Fruit fly (Drosophila melanogaster) whole organism, embryonic: ENCODE measurements around the gene mRpL17.

ENCODE experiments used
- Awh ChIP-seq: fragments of 200-800 bp; sonication (Bioruptor generic); IDR thresholded peaks from 2 replicates; pipeline ENCODE4, ENCODE4 v1.3.6; 2022; ENCODE audit warnings: missing biosample characterization, missing genetic modification characterization
- BEAF-32 ChIP-seq: fragments of 200-800 bp; sonication (Bioruptor generic); optimal IDR thresholded peaks from 3 replicates; lab custom pipeline; 2017; ENCODE audit warnings: missing biosample characterization, missing genetic modification characterization, mild to moderate bottlenecking, moderate library complexity, missing genetic modification reagents
- Bgb ChIP-seq: fragments of 200-800 bp; sonication (Bioruptor generic); IDR thresholded peaks from 2 replicates; pipeline ENCODE4 v1.3.6; 2022; ENCODE audit warnings: missing biosample characterization, missing genetic modification characterization; ENCODE audit not compliant: partially characterized antibody
- CG10209 ChIP-seq: fragments of 200-800 bp; sonication (Bioruptor generic); optimal IDR thresholded peaks from 3 replicates; lab custom pipeline; 2017; ENCODE audit warnings: missing biosample characterization, mild to moderate bottlenecking, missing genetic modification characterization, missing genetic modification reagents
- CG12769 ChIP-seq: fragments of 200-800 bp; sonication (Bioruptor generic); optimal IDR thresholded peaks from 2 replicates; lab custom pipeline; 2019; ENCODE audit warnings: missing biosample characterization, mild to moderate bottlenecking, missing genetic modification characterization, moderate library complexity
- CG14014 ChIP-seq: fragments of 200-800 bp; sonication (Bioruptor generic); IDR thresholded peaks from 2 replicates; pipeline ENCODE4 v1.3.6; 2022; ENCODE audit warnings: missing biosample characterization, missing genetic modification characterization
- CG17568 ChIP-seq: fragments of 200-800 bp; sonication (Bioruptor generic); optimal IDR thresholded peaks from 2 replicates; lab custom pipeline; 2018; ENCODE audit warnings: missing biosample characterization, mild to moderate bottlenecking, missing genetic modification characterization, moderate library complexity
- CG17829 ChIP-seq: fragments of 200-800 bp; optimal IDR thresholded peaks from 2 replicates; lab custom pipeline; 2019; ENCODE audit warnings: missing biosample characterization, mild to moderate bottlenecking, missing genetic modification characterization, moderate library complexity
- CG2116 ChIP-seq: fragments of 200-800 bp; sonication (Bioruptor generic); optimal IDR thresholded peaks from 3 replicates; lab custom pipeline; 2018; ENCODE audit warnings: missing biosample characterization, mild to moderate bottlenecking, missing genetic modification characterization
- CG2712 ChIP-seq: fragments of 200-800 bp; optimal IDR thresholded peaks from 3 replicates; lab custom pipeline; 2019; ENCODE audit warnings: missing biosample characterization, mild to moderate bottlenecking, missing genetic modification characterization, moderate library complexity
- CG3281 ChIP-seq: fragments of 200-800 bp; sonication (Bioruptor generic); optimal IDR thresholded peaks from 3 replicates; lab custom pipeline; 2017; ENCODE audit warnings: missing biosample characterization, mild to moderate bottlenecking, missing genetic modification characterization
- CG34376 ChIP-seq: fragments of 200-800 bp; sonication (Bioruptor generic); optimal IDR thresholded peaks from 2 replicates; lab custom pipeline; 2018; ENCODE audit warnings: missing biosample characterization, mild to moderate bottlenecking, missing genetic modification characterization
- CG3847 ChIP-seq: fragments of 200-800 bp; sonication (Bioruptor generic); IDR thresholded peaks from 2 replicates; pipeline ENCODE4 v1.3.6; 2022; ENCODE audit warnings: missing biosample characterization, missing genetic modification characterization
- CG4424 ChIP-seq: fragments of 200-800 bp; sonication (Bioruptor generic); optimal IDR thresholded peaks from 3 replicates; lab custom pipeline; 2016; ENCODE audit warnings: missing biosample characterization, missing genetic modification characterization
- CG6683 ChIP-seq: fragments of 200-800 bp; sonication (Bioruptor generic); optimal IDR thresholded peaks from 2 replicates; lab custom pipeline; 2017; ENCODE audit warnings: missing biosample characterization, mild to moderate bottlenecking, missing genetic modification characterization, missing genetic modification reagents
- CG7987 ChIP-seq: fragments of 200-800 bp; sonication (Bioruptor generic); optimal IDR thresholded peaks from 2 replicates; lab custom pipeline; 2018; ENCODE audit warnings: missing biosample characterization, mild to moderate bottlenecking, missing genetic modification characterization, moderate library complexity
- CG8944 ChIP-seq: fragments of 200-800 bp; sonication (Bioruptor generic); optimal IDR thresholded peaks from 3 replicates; lab custom pipeline; 2016; ENCODE audit warnings: missing biosample characterization, missing genetic modification characterization
- Dbx ChIP-seq: fragments of 200-800 bp; sonication (Bioruptor generic); IDR thresholded peaks from 3 replicates; pipeline ENCODE4 v1.3.6; 2022; ENCODE audit warnings: missing biosample characterization, missing genetic modification characterization
- Dfd ChIP-seq, 2 experiments: fragments of >200 bp; optimal IDR thresholded peaks; 2 replicates each; lab custom pipeline; 2017; ENCODE audit warnings: missing biosample characterization in 2 of 2, missing genetic modification characterization in 2 of 2
- Dp ChIP-seq: fragments of 200-800 bp; sonication (Bioruptor generic); optimal IDR thresholded peaks from 2 replicates; lab custom pipeline; 2018; ENCODE audit warnings: missing biosample characterization, mild to moderate bottlenecking, missing genetic modification characterization, moderate library complexity
- Elba2 ChIP-seq: fragments of 200-800 bp; sonication (Bioruptor generic); optimal IDR thresholded peaks from 3 replicates; lab custom pipeline; 2016; ENCODE audit warnings: missing biosample characterization, missing genetic modification characterization
- Fer3 ChIP-seq: fragments of 200-800 bp; sonication (Bioruptor generic); optimal IDR thresholded peaks from 2 replicates; lab custom pipeline; 2018; ENCODE audit warnings: missing biosample characterization, mild to moderate bottlenecking, missing genetic modification characterization, moderate library complexity
- HHEX ChIP-seq: fragments of 200-800 bp; sonication (Bioruptor generic); optimal IDR thresholded peaks from 3 replicates; lab custom pipeline; 2017; ENCODE audit warnings: missing biosample characterization, mild to moderate bottlenecking, missing genetic modification characterization, missing genetic modification reagents
- HLH4C ChIP-seq: fragments of 200-800 bp; sonication (Bioruptor generic); IDR thresholded peaks from 3 replicates; pipeline ENCODE4 v1.3.6; 2022; ENCODE audit warnings: missing biosample characterization, missing genetic modification characterization; ENCODE audit not compliant: partially characterized antibody
- Myb ChIP-seq: fragments of 200-800 bp; sonication (Bioruptor generic); optimal IDR thresholded peaks from 2 replicates; lab custom pipeline; 2016; ENCODE audit warnings: missing biosample characterization, missing genetic modification characterization
- Opbp ChIP-seq: fragments of 200-800 bp; sonication (Bioruptor generic); IDR thresholded peaks from 3 replicates; pipeline ENCODE4 v1.3.6; 2022; ENCODE audit warnings: missing biosample characterization, missing genetic modification characterization; ENCODE audit not compliant: partially characterized antibody
- Pdp1 ChIP-seq, 2 experiments: fragments of 200-800 bp; sonication (Bioruptor generic); optimal IDR thresholded peaks; 3 replicates each; lab custom pipeline; 2016; ENCODE audit warnings: missing biosample characterization in 2 of 2, missing genetic modification characterization in 2 of 2, mild to moderate bottlenecking in 1 of 2, moderate library complexity in 1 of 2
- Side ChIP-seq: fragments of 200-800 bp; sonication (Bioruptor generic); optimal IDR thresholded peaks from 2 replicates; lab custom pipeline; 2016; ENCODE audit warnings: missing biosample characterization, missing genetic modification characterization
- Six4 ChIP-seq: fragments of 200-800 bp; sonication (Bioruptor generic); optimal IDR thresholded peaks from 2 replicates; lab custom pipeline; 2016; ENCODE audit warnings: missing biosample characterization, missing genetic modification characterization
- Xrp1 ChIP-seq: fragments of 200-800 bp; sonication (Bioruptor generic); IDR thresholded peaks from 2 replicates; pipeline ENCODE4 v1.3.6; 2022; ENCODE audit warnings: missing biosample characterization, missing genetic modification characterization
- al ChIP-seq: fragments of 200-800 bp; sonication (Bioruptor generic); IDR thresholded peaks from 2 replicates; pipeline ENCODE4 v1.3.6; 2022; ENCODE audit warnings: missing biosample characterization, missing genetic modification characterization
- bab2 ChIP-seq: fragments of 200-800 bp; sonication (Bioruptor generic); optimal IDR thresholded peaks from 2 replicates; lab custom pipeline; 2016; ENCODE audit warnings: missing biosample characterization, missing genetic modification characterization
- chif ChIP-seq, 2 experiments: fragments of 200-800 bp; sonication (Bioruptor generic); optimal IDR thresholded peaks; 3 replicates each; lab custom pipeline; 2016; ENCODE audit warnings: missing biosample characterization in 2 of 2, missing genetic modification characterization in 2 of 2
- dati ChIP-seq: fragments of 200-800 bp; sonication (Bioruptor generic); IDR thresholded peaks from 2 replicates; pipeline ENCODE4 v1.3.6; 2022; ENCODE audit warnings: missing biosample characterization, missing genetic modification characterization
- fru ChIP-seq: fragments of >200 bp; optimal IDR thresholded peaks from 2 replicates; lab custom pipeline; 2017
- gem ChIP-seq: fragments of 200-800 bp; sonication (Bioruptor generic); optimal IDR thresholded peaks from 2 replicates; lab custom pipeline; 2019; ENCODE audit warnings: missing biosample characterization, mild to moderate bottlenecking, missing genetic modification characterization, moderate library complexity
- grau ChIP-seq: fragments of 200-800 bp; optimal IDR thresholded peaks from 3 replicates; lab custom pipeline; 2019; ENCODE audit warnings: missing biosample characterization, mild to moderate bottlenecking, missing genetic modification characterization, moderate library complexity
- gro ChIP-seq: fragments of 200-800 bp; sonication (Bioruptor generic); optimal IDR thresholded peaks from 2 replicates; lab custom pipeline; 2016; ENCODE audit warnings: missing biosample characterization, missing genetic modification characterization
- hkb ChIP-seq, 2 experiments: fragments of 200-800 bp in 1 of 2; fragments of >200 bp in 1 of 2; sonication (Bioruptor generic) in 1 of 2; IDR thresholded peaks in 1 of 2; optimal IDR thresholded peaks in 1 of 2; 2 replicates each; pipeline versions ENCODE4 v1.3.6 to Lab custom; 2017 to 2022; ENCODE audit warnings: missing biosample characterization in 1 of 2, missing genetic modification characterization in 1 of 2
- pho ChIP-seq: fragments of 200-800 bp; sonication (Bioruptor generic); optimal IDR thresholded peaks from 2 replicates; lab custom pipeline; 2016; ENCODE audit warnings: missing biosample characterization, missing genetic modification characterization
- prd ChIP-seq, 3 experiments: fragments of >200 bp in 2 of 3; fragments of 200-800 bp in 1 of 3; sonication (Bioruptor generic) in 1 of 3; optimal IDR thresholded peaks in 2 of 3; IDR thresholded peaks in 1 of 3; 2 replicates in 2 of 3; 3 replicates in 1 of 3; pipeline versions ENCODE4 v1.3.6 to Lab custom; 2017 to 2022; ENCODE audit warnings: missing biosample characterization in 1 of 3, missing genetic modification characterization in 1 of 3
- sens-2 ChIP-seq: fragments of 200-800 bp; sonication (Bioruptor generic); IDR thresholded peaks from 2 replicates; pipeline ENCODE4 v1.3.6; 2022; ENCODE audit warnings: missing biosample characterization, missing genetic modification characterization
- slou ChIP-seq: fragments of 200-800 bp; sonication (Bioruptor generic); optimal IDR thresholded peaks from 3 replicates; lab custom pipeline; 2016; ENCODE audit warnings: missing biosample characterization, missing genetic modification characterization
- so ChIP-seq: fragments of 200-800 bp; sonication (Bioruptor generic); IDR thresholded peaks from 3 replicates; pipeline ENCODE4 v1.3.6; 2022; ENCODE audit warnings: missing biosample characterization, missing genetic modification characterization
- sqz ChIP-seq: fragments of 200-800 bp; sonication (Bioruptor generic); optimal IDR thresholded peaks from 3 replicates; lab custom pipeline; 2018; ENCODE audit warnings: missing biosample characterization, mild to moderate bottlenecking, missing genetic modification characterization
- tio ChIP-seq: fragments of 200-800 bp; sonication (Bioruptor generic); optimal IDR thresholded peaks from 2 replicates; lab custom pipeline; 2017; ENCODE audit warnings: missing biosample characterization, missing genetic modification characterization, inconsistent platforms
- unc-4 ChIP-seq: fragments of 200-800 bp; sonication (Bioruptor generic); IDR thresholded peaks from 2 replicates; pipeline ENCODE4 v1.3.6; 2022; ENCODE audit warnings: missing biosample characterization, missing genetic modification characterization; ENCODE audit not compliant: partially characterized antibody
- vvl ChIP-seq: fragments of 200-800 bp; sonication (Bioruptor generic); IDR thresholded peaks from 2 replicates; pipeline ENCODE4 v1.3.6; 2022; ENCODE audit warnings: missing biosample characterization, missing genetic modification characterization
- yki ChIP-seq: fragments of >200 bp; optimal IDR thresholded peaks from 3 replicates; lab custom pipeline; 2018

mRpL17 gene

dm6 chr3L:292146-292776 is 27.7 kb downstream of the mRpL17 start (continued):
- TF ChIP-seq CG12769 (tag; lab: Kevin White, UChicago) (peak; percentile 86), CG2712 (tag; lab: Kevin White, UChicago) (peak; percentile 38), slou (no peak), Dfd (GFP tag; optimal IDR thresholded peaks at IDR 0.05; lab: Kevin White, UChicago) (no peak), CG2116 (GFP tag; lab: Kevin White, UChicago) (peak; percentile 56), HLH4C (GFP tag; lab: Robert Waterston, UW) (0 out of 3 replicates have a peak, but pooled peaks have one; percentile 7), CG10209 (GFP tag; lab: Kevin White, UChicago) (peak; percentile 10), hkb (optimal IDR thresholded peaks at IDR 0.05; lab: Kevin White, UChicago) (no peak), hkb (GFP tag; IDR thresholded peaks at IDR 0.05; lab: Robert Waterston, UW) (no peak), Dp (GFP tag; lab: Kevin White, UChicago) (peak; percentile 93), grau (no peak), CG17829 (tag; lab: Kevin White, UChicago) (peak; percentile 9), Elba2 (GFP tag; lab: Kevin White, UChicago) (peak; percentile 59), gem (no peak), CG6683 (peak; percentile 18), dati (GFP tag; lab: Robert Waterston, UW) (no peak), vvl (GFP tag; lab: Robert Waterston, UW) (peak; percentile 54), fru (no peak), Side (GFP tag; lab: Kevin White, UChicago) (peak; percentile 3), BEAF-32 (GFP tag; lab: Kevin White, UChicago) (peak; percentile 47), CG8944 (GFP tag; lab: Kevin White, UChicago) (no peak), tio (no peak), chif (GFP tag; optimal IDR thresholded peaks at IDR 0.05; lab: Kevin White, UChicago) (peak in 1 of 2 experiments; percentile 21), CG3847 (GFP tag; lab: Robert Waterston, UW) (peak; percentile 44; the same call in 1 of the 2 replicates), yki (lab: Kevin White, UChicago) (no peak), CG3281 (GFP tag; lab: Kevin White, UChicago) (peak; percentile 39), Pdp1 (GFP tag; optimal IDR thresholded peaks at IDR 0.05; lab: Kevin White, UChicago) (peak in 1 of 2 experiments; percentile 86), unc-4 (GFP tag; lab: Robert Waterston, UW) (0 out of 2 replicates have a peak, but pooled peaks have one; percentile 31), Myb (peak; percentile 74), Awh (0 out of 2 replicates have a peak, but pooled peaks have one; percentile 30), CG14014 (GFP tag; lab: Robert Waterston, UW) (peak; percentile 31; the same call in 1 of the 2 replicates), pho (peak; percentile 10), al (GFP tag; lab: Robert Waterston, UW) (no peak), Six4 (GFP tag; lab: Kevin White, UChicago) (no peak), Bgb (GFP tag; lab: Robert Waterston, UW) (peak; percentile 10; the same call in 1 of the 2 replicates), CG4424 (GFP tag; lab: Kevin White, UChicago) (no peak), CG7987 (GFP tag; lab: Kevin White, UChicago) (peak; percentile 38), prd (optimal IDR thresholded peaks at IDR 0.05; lab: Kevin White, UChicago) (no peak), prd (GFP tag; IDR thresholded peaks at IDR 0.05; lab: Robert Waterston, UW) (no peak; the same call in 2 of the 3 replicates), CG17568 (GFP tag; lab: Kevin White, UChicago) (no peak), sqz (peak; percentile 91), sens-2 (GFP tag; lab: Robert Waterston, UW) (no peak), HHEX (GFP tag; lab: Kevin White, UChicago) (no peak), bab2 (no peak), CG34376 (GFP tag; lab: Kevin White, UChicago) (peak; percentile 10), Opbp (GFP tag; lab: Robert Waterston, UW) (peak; percentile 61; the same call in 2 of the 3 replicates), gro (GFP tag; lab: Kevin White, UChicago) (peak; percentile 46), so (no peak), Fer3 (tag; lab: Kevin White, UChicago) (no peak), Dbx (no peak), Xrp1 (GFP tag; lab: Robert Waterston, UW) (no peak)
